Fruit fly (Drosophila melanogaster): Measurements from ENCODE around the gene CG17931.
A peak's percentile ranks its signal among the peaks of the same experiment; 100 is the strongest.

CG17931 gene

DNA sequence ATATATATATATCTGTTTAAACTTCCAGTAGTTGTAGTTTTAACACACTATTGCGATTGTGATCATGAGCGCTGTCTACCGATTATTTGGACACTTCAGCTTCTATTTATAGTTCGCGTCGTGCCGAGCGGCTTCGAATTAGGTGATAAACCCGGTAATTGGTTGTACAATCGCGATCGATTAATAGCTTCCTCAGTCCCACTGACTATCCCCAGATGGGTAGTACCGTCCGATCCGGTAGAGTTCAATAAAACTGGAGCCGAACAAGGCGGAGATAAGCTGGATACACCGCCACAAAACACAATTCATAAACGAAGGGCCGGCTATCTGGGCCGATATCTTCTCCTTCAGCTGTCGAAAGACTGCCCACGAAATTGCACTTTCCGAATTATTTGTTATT lies 21.4 kb downstream of the CG17931 start:
- TF ChIP-seq D (optimal IDR thresholded peaks at IDR 0.05) (no peak), D (GFP tag; optimal IDR thresholded peaks at IDR 0.05) (no peak), CG18619 (GFP tag; optimal IDR thresholded peaks at IDR 0.05) (no peak), caup (GFP tag; optimal IDR thresholded peaks at IDR 0.05; ENCODE audit: severe bottlenecking) (no peak), exex (tag; optimal IDR thresholded peaks at IDR 0.05) (peak; percentile 86), Dek (tag; optimal IDR thresholded peaks at IDR 0.05) (no peak), ranshi (GFP tag; IDR thresholded peaks at IDR 0.05) (no peak), grn (GFP tag; optimal IDR thresholded peaks at IDR 0.05) (peak; percentile 58), CG32532 (GFP tag; IDR thresholded peaks at IDR 0.05) (no peak), sens (GFP tag) (peak; percentile 41), HHEX (GFP tag; optimal IDR thresholded peaks at IDR 0.05) (no peak), CG4820 (GFP tag; optimal IDR thresholded peaks at IDR 0.05) (no peak), lola (GFP tag; optimal IDR thresholded peaks at IDR 0.05) (no peak), Usf (GFP tag; optimal IDR thresholded peaks at IDR 0.05) (no peak), knrl (GFP tag; IDR thresholded peaks at IDR 0.05; ENCODE audit: partially characterized antibody) (no peak), CG13894 (tag; optimal IDR thresholded peaks at IDR 0.05) (peak; percentile 63), Pdp1 (GFP tag; optimal IDR thresholded peaks at IDR 0.05) (peak in 1 of 2 experiments; percentile 20), Lim3 (GFP tag; IDR thresholded peaks at IDR 0.05) (no peak)

DNA sequence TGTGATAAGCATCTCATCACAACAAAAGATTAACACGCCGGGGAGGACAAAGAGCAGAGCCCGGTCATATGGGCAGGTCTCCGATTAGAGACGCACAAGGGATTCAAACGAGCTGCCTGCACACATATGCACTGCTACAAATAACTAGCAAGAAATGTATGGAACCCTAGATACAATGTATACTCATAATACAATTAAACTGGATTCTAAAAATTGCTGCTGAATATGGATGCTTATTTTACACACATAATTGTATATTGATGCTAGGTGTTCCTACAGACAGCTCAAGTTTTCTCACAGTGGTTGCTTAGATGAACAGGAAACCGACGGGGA lies 22.2 kb downstream of the CG17931 start:
- no peak for TF ChIP-seq CG15073 (GFP tag; optimal IDR thresholded peaks at IDR 0.05)
- no peak for TF ChIP-seq CG31388 (GFP tag; optimal IDR thresholded peaks at IDR 0.05)
- no peak for TF ChIP-seq CG6854 (GFP tag; optimal IDR thresholded peaks at IDR 0.05)
- TF ChIP-seq crc (GFP tag; optimal IDR thresholded peaks at IDR 0.05): no peak
- TF ChIP-seq CG18599 (GFP tag; optimal IDR thresholded peaks at IDR 0.05): no peak
- no peak for TF ChIP-seq ash1 (GFP tag; optimal IDR thresholded peaks at IDR 0.05)
- no peak for TF ChIP-seq CG13624 (GFP tag; optimal IDR thresholded peaks at IDR 0.05)
- TF ChIP-seq CG33557 (GFP tag; optimal IDR thresholded peaks at IDR 0.05): peak; percentile 64
- TF ChIP-seq CG15479 (GFP tag; optimal IDR thresholded peaks at IDR 0.05): peak; percentile 88
- TF ChIP-seq fd96Cb (tag; optimal IDR thresholded peaks at IDR 0.05): peak; percentile 66
- TF ChIP-seq chif (GFP tag; optimal IDR thresholded peaks at IDR 0.05): peak; percentile 65 to 80
- peak; percentile 42 for TF ChIP-seq Bdp1 (GFP tag; optimal IDR thresholded peaks at IDR 0.05)
- TF ChIP-seq CG31224 (GFP tag; IDR thresholded peaks at IDR 0.05): no peak
- no peak for TF ChIP-seq slbo (GFP tag; IDR thresholded peaks at IDR 0.05)
- TF ChIP-seq insv (GFP tag; optimal IDR thresholded peaks at IDR 0.05): peak in 1 of 2 experiments; percentile 14
- peak; percentile 48 for TF ChIP-seq CG12219 (GFP tag; optimal IDR thresholded peaks at IDR 0.05)
- 0 out of 3 replicates have a peak, but pooled peaks have one; percentile 5 for TF ChIP-seq dysf (GFP tag; IDR thresholded peaks at IDR 0.05)
- no peak for TF ChIP-seq gt (GFP tag; IDR thresholded peaks at IDR 0.05)
- no peak for TF ChIP-seq crp (GFP tag; optimal IDR thresholded peaks at IDR 0.05)
- peak; percentile 83 for TF ChIP-seq CG18262 (tag; optimal IDR thresholded peaks at IDR 0.05)
- TF ChIP-seq CG10979 (tag; optimal IDR thresholded peaks at IDR 0.05): peak; percentile 83
- TF ChIP-seq ERR (GFP tag; optimal IDR thresholded peaks at IDR 0.05): no peak
- TF ChIP-seq Ets65A (GFP tag): peak; percentile 3
- peak; percentile 56 to 74 for TF ChIP-seq bsh (GFP tag; optimal IDR thresholded peaks at IDR 0.05)
- no peak for TF ChIP-seq salm (tag; optimal IDR thresholded peaks at IDR 0.05)
- no peak for TF ChIP-seq Lim3 (GFP tag; IDR thresholded peaks at IDR 0.05)
- no peak for TF ChIP-seq Scr (GFP tag; IDR thresholded peaks at IDR 0.05; ENCODE audit: partially characterized antibody)
- TF ChIP-seq Tbp (GFP tag; optimal IDR thresholded peaks at IDR 0.05): no peak
- peak; percentile 43 for TF ChIP-seq Max (GFP tag; optimal IDR thresholded peaks at IDR 0.05)
- TF ChIP-seq Chrac-16 (GFP tag; optimal IDR thresholded peaks at IDR 0.05): peak; percentile 68
- TF ChIP-seq CG1647 (GFP tag; optimal IDR thresholded peaks at IDR 0.05): peak; percentile 17
- TF ChIP-seq Gug (GFP tag; IDR thresholded peaks at IDR 0.05): peak; percentile 23; the same call in 2 of the 4 replicates
- no peak for TF ChIP-seq CG12299 (tag; optimal IDR thresholded peaks at IDR 0.05)
- TF ChIP-seq Elba2 (GFP tag; optimal IDR thresholded peaks at IDR 0.05): peak; percentile 39
